Worm (Caenorhabditis elegans) whole organism, L3 larva: ENCODE results near the gene srh-275.

Experiments
- aly-2 ChIP-seq: fragments of 150-350 bp; optimal IDR thresholded peaks from 2 replicates; lab custom pipeline; 2014; ENCODE audit warnings: missing biosample characterization, missing genetic modification characterization
- daf-12 ChIP-seq: fragments of 150-350 bp; optimal IDR thresholded peaks from 2 replicates; lab custom pipeline; 2014; ENCODE audit warnings: missing biosample characterization, missing genetic modification reagents, missing genetic modification characterization
- egl-5 ChIP-seq: fragments of 150-350 bp; optimal IDR thresholded peaks from 2 replicates; lab custom pipeline; 2017; ENCODE audit warnings: missing biosample characterization, missing genetic modification reagents, missing genetic modification characterization, inconsistent platforms
- elt-3 ChIP-seq, 3 experiments: fragments of 150-350 bp in 1 of 3; sonication (generic microtip) in 2 of 3; optimal IDR thresholded peaks; 2 replicates in 2 of 3; 4 replicates in 1 of 3; lab custom pipeline; 2014 to 2017; ENCODE audit warnings: missing biosample characterization in 3 of 3, missing genetic modification characterization in 3 of 3
- jun-1 ChIP-seq: fragments of 150-350 bp; optimal IDR thresholded peaks from 2 replicates; lab custom pipeline; 2014; ENCODE audit warnings: missing biosample characterization, missing genetic modification reagents, missing genetic modification characterization
- lin-15B ChIP-seq: fragments of 150-350 bp; optimal IDR thresholded peaks from 2 replicates; lab custom pipeline; 2014; ENCODE audit warnings: missing biosample characterization, missing genetic modification characterization
- lin-39 ChIP-seq: fragments of 150-350 bp; optimal IDR thresholded peaks from 2 replicates; lab custom pipeline; 2018; ENCODE audit warnings: missing biosample characterization, missing genetic modification reagents, missing genetic modification characterization
- nhr-25 ChIP-seq: sonication (generic microtip); optimal IDR thresholded peaks from 2 replicates; lab custom pipeline; 2017; ENCODE audit warnings: missing biosample characterization, missing genetic modification characterization
- pha-4 ChIP-seq: fragments of 150-350 bp; optimal IDR thresholded peaks from 2 replicates; lab custom pipeline; 2014; ENCODE audit warnings: missing biosample characterization, missing genetic modification reagents, missing genetic modification characterization
- snpc-4 ChIP-seq: fragments of 150-350 bp; optimal IDR thresholded peaks from 2 replicates; lab custom pipeline; 2014; ENCODE audit warnings: missing biosample characterization, missing genetic modification characterization
- unc-39 ChIP-seq: sonication (generic microtip); optimal IDR thresholded peaks from 4 replicates; lab custom pipeline; 2017; ENCODE audit warnings: missing biosample characterization, missing genetic modification characterization

- no peak for TF ChIP-seq pha-4 (tag; lab: Kevin White, UChicago)
- no peak for TF ChIP-seq unc-39 (tag; lab: Kevin White, UChicago)
- no peak for TF ChIP-seq egl-5 (tag; lab: Kevin White, UChicago)
- no peak for TF ChIP-seq lin-15B
- TF ChIP-seq nhr-25 (tag; lab: Kevin White, UChicago) = no peak
- TF ChIP-seq snpc-4 (tag; lab: Kevin White, UChicago) = no peak
- TF ChIP-seq jun-1 = no peak
- no peak for TF ChIP-seq elt-3 (tag; optimal IDR thresholded peaks at IDR 0.05; lab: Kevin White, UChicago)
- no peak for TF ChIP-seq daf-12
- no peak for TF ChIP-seq aly-2
- TF ChIP-seq lin-39 (tag; lab: Kevin White, UChicago) = no peak
Observed at ce11 chrV:7389771-7390170, 37.0 kb downstream of the srh-275 start, which contains the start of gene C02H6.1.
